Worm (Caenorhabditis elegans): Measurements from ENCODE around the gene tsp-5.
A peak's percentile ranks its signal among the peaks of the same experiment; 100 is the strongest.
"Not testable (repeated sequence)": the region's sequence is repeated elsewhere in the genome, so short reads cannot be mapped to it uniquely, and the experiment has no call there.

The tsp-5 gene

DNA sequence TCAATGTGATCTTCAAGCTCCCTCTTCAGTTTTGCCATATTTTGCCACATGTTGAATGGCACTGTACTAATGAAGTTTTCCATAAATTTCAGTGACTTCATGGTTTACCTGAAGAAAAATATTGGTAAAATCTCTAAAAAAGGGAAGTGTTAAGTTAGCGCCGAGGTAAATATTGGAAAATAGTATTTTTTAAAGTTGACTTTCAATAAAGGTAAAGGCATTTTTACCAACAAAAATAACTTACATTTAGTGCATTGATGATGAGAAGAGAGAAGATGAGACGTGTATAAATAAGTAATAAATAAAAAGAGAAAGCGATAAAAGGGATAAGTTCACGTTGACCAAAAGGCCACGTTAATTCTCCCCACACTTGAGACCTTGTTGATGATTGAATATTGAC is 13.4 kb downstream of the tsp-5 start, which contains the start of gene Y45F10B.8:
Gene Y45F10B.8 (minus strand): TSS at position 101 of the 400 bp plus-strand sequence.
- TF ChIP-seq nhr-25 (tag; optimal IDR thresholded peaks at IDR 0.05); unc-62 (GFP tag; optimal IDR thresholded peaks at IDR 0.05); ZK546.5 (tag; optimal IDR thresholded peaks at IDR 0.05): not testable (repeated sequence)

DNA sequence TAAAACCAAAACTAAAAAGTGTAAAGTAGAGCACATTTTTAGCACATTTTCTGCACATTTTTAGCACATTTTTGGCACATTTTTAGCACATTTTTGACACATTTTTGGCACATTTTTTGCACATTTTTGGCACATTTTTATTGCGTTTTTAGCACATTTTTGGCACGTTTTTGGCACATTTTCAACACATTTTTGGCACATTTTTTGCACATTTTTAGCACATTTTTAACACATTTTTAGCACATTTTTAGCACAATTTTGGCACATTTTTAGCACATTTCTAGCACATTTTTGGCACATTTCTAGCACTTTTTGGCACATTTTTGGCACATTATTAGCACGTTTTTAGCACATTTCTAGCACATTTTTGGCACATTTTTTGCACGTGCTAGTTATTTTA is 15.9 kb downstream of the tsp-5 start:
- TF ChIP-seq ceh-9 (tag; optimal IDR thresholded peaks at IDR 0.05) (no peak), fos-1 (tag; optimal IDR thresholded peaks at IDR 0.05) (no peak), daf-12 (tag; optimal IDR thresholded peaks at IDR 0.05) (no peak)

DNA sequence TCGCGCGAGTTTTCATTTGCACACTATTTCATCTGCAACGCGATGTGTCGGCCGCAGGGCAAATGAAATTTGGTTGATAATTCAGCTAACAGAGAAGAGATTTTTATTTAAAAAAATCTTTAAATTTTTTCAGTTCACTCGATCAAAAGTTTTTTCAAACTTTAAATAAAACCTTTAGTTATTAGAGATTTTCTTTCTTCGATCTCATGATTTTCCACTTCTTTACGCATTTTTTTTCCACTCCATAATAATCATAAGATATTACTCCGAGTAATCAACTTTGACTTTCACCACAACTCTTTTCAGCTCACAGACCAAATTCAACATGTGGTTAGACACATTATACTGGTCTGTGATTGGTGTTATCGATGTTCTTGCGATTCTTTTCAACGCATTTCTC is 16.8 kb downstream of the tsp-5 start, which contains the start of gene srd-10:
Gene srd-10 (plus strand): TSS at position 301 of the 400 bp plus-strand sequence.
- no peak for TF ChIP-seq nhr-25 (tag; optimal IDR thresholded peaks at IDR 0.05)
- TF ChIP-seq snpc-4 (tag; optimal IDR thresholded peaks at IDR 0.05), result no peak
- TF ChIP-seq nhr-11 (tag; optimal IDR thresholded peaks at IDR 0.05), result no peak
- no peak for TF ChIP-seq ama-1 (optimal IDR thresholded peaks at IDR 0.05)
- TF ChIP-seq mdl-1 (tag; optimal IDR thresholded peaks at IDR 0.05), result no peak
- no peak for TF ChIP-seq eor-1 (tag; optimal IDR thresholded peaks at IDR 0.05)

DNA sequence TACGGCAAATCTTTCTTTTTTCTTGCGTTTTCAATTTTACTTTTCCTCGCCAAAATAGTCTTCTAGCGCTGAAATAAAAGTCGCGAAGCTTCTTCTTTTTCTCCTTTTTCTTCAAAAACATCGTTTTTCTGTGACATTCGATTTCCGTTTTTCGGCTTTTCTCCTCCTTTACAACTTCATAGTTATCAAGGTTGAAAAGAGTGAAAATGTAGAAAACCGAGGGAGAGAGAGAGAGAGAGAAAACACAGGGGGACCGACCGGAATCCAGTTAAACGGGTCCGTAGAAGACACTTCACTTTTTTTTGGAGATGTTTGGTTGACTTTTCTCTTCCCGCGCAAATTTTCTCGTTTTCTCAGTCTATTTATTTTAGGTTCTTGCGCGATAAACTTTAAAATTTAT is 27.3 kb downstream of the tsp-5 start:
- TF ChIP-seq fkh-10 (GFP tag; optimal IDR thresholded peaks at IDR 0.05) (peak; percentile 56), nhr-237 (tag; optimal IDR thresholded peaks at IDR 0.05) (no peak), ceh-16 (tag; optimal IDR thresholded peaks at IDR 0.05) (no peak), ama-1 (optimal IDR thresholded peaks at IDR 0.05) (no peak), nfya-1 (tag; optimal IDR thresholded peaks at IDR 0.05; ENCODE audit: insufficient read depth) (no peak)

DNA sequence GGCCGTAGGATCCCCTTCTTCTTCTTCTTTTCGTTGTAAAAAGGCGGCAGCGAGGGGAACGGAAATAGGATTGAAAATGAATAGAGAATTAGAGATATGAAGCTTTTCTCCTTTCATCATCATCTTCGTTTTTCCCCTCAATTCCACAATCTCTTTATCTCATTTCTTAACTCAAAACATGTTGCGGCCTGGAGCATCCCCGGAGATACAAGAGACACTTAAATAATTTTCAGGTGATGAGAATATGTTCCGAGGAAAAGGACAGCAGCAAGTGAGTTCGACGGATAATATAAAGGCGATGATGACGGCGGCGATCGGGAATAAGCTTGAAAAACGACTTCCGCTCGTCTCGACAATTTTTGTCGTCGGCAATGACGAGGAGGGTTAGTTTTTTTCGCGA is 29.9 kb downstream of the tsp-5 start, which contains the start of the genes Y45F10B.13 and qui-1:
Gene Y45F10B.13 (minus strand): TSS at position 101 of the 400 bp plus-strand sequence.
Gene qui-1 (plus strand): TSS at position 233 of the 400 bp plus-strand sequence.
- TF ChIP-seq R02D3.7 (tag; optimal IDR thresholded peaks at IDR 0.05), result no peak
- TF ChIP-seq nhr-43 (tag; optimal IDR thresholded peaks at IDR 0.05; ENCODE audit: poor library complexity, severe bottlenecking), result no peak
- no peak for TF ChIP-seq unc-39 (tag; optimal IDR thresholded peaks at IDR 0.05)
- TF ChIP-seq pha-4 (tag; optimal IDR thresholded peaks at IDR 0.05), result no peak
- no peak for TF ChIP-seq eor-1 (tag; optimal IDR thresholded peaks at IDR 0.05)
- no peak for TF ChIP-seq nhr-23 (tag; optimal IDR thresholded peaks at IDR 0.05)
- no peak for TF ChIP-seq egl-5 (tag; optimal IDR thresholded peaks at IDR 0.05)
- TF ChIP-seq fkh-2 (tag; optimal IDR thresholded peaks at IDR 0.05), result no peak
- no peak for TF ChIP-seq nhr-67 (tag; optimal IDR thresholded peaks at IDR 0.05)
- no peak for TF ChIP-seq pqm-1 (tag; optimal IDR thresholded peaks at IDR 0.05)

DNA sequence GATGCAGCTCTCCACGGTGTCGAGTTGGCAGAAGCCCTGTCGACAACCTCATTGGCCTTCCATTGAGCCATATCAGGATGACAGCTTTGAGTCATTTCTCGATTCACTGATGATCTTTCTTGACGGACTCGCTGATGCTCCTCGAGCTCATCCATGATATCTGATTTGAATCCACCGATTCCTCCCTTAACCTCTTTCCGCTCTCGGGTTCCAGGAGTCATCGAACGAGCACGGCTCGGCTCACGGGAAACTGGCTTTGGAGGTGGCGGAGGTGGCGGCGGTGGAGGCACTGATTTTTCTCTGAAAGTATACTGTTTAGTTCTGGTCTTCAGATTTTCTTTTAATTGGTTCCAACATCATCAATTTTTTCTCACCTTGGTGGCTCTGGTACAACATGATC is 32.5 kb downstream of the tsp-5 start:
- TF ChIP-seq nfya-1 (tag; optimal IDR thresholded peaks at IDR 0.05; ENCODE audit: insufficient read depth) (no peak), R02D3.7 (tag; optimal IDR thresholded peaks at IDR 0.05) (no peak), pqm-1 (tag; optimal IDR thresholded peaks at IDR 0.05) (no peak), ceh-9 (tag; optimal IDR thresholded peaks at IDR 0.05) (no peak), hmg-11 (tag; optimal IDR thresholded peaks at IDR 0.05) (no peak), fkh-10 (GFP tag; optimal IDR thresholded peaks at IDR 0.05) (no peak), ama-1 (optimal IDR thresholded peaks at IDR 0.05) (no peak), unc-39 (tag; optimal IDR thresholded peaks at IDR 0.05) (no peak), elt-3 (tag; optimal IDR thresholded peaks at IDR 0.05) (no peak), ztf-11 (tag; optimal IDR thresholded peaks at IDR 0.05) (no peak), zag-1 (tag; optimal IDR thresholded peaks at IDR 0.05) (no peak)

DNA sequence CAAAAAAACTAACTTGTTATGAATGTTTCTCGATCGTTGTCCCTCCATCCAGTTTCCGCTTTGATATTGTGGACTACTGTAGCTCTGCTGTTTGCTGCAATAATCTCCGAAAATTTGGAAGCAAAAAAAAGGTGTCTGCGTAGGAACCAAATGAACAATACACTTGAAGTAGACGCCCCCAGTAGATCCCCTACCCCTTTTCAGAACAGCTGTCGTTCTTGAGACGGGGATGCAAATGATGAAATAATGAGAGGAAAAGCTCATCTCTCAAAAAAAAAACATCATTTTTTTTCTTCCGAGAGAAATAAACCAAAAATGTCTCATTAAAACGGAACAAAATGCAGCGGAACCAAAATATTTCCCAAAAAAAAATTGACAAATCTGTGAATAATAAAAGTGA is 34.2 kb downstream of the tsp-5 start:
- TF ChIP-seq ceh-16 (tag; optimal IDR thresholded peaks at IDR 0.05) (no peak), egl-5 (tag; optimal IDR thresholded peaks at IDR 0.05) (peak; percentile 9)

DNA sequence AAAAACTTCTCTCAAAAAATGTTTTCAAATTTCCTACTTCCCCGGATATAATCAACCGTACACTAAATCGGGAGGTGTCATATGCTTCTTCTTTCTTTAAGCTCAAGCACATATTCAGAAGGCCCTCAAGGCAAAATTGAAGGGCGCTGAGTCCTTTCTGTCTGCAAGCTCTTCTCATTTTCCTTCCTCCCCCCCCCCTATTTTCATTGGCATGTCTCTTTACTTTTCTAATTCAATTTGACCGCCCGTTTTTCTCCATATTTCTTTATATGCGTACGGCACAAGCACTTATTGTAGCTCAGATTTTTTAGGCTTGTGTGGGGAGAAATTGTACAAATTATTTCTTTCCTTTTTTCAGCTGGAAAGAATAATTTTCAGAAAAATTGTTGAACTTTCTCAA is 36.0 kb downstream of the tsp-5 start:
- no peak for TF ChIP-seq nhr-12 (tag; optimal IDR thresholded peaks at IDR 0.05)
- no peak for TF ChIP-seq nhr-28 (tag; optimal IDR thresholded peaks at IDR 0.05)
- TF ChIP-seq fkh-10 (GFP tag; optimal IDR thresholded peaks at IDR 0.05), result no peak
- no peak for TF ChIP-seq nhr-11 (tag; optimal IDR thresholded peaks at IDR 0.05)
- TF ChIP-seq tbx-2 (tag; optimal IDR thresholded peaks at IDR 0.05), result no peak
- no peak for TF ChIP-seq fkh-2 (tag; optimal IDR thresholded peaks at IDR 0.05)
- TF ChIP-seq nfya-1 (tag; optimal IDR thresholded peaks at IDR 0.05; ENCODE audit: insufficient read depth), result no peak
- TF ChIP-seq nhr-25 (tag; optimal IDR thresholded peaks at IDR 0.05), result no peak
- TF ChIP-seq ztf-11 (tag; optimal IDR thresholded peaks at IDR 0.05), result no peak
- TF ChIP-seq hmg-11 (tag; optimal IDR thresholded peaks at IDR 0.05), result no peak
- TF ChIP-seq mml-1 (tag; optimal IDR thresholded peaks at IDR 0.05), result no peak
- TF ChIP-seq sea-2 (GFP tag; optimal IDR thresholded peaks at IDR 0.05), result no peak
- no peak for TF ChIP-seq lin-15B (tag; optimal IDR thresholded peaks at IDR 0.05)
- no peak for TF ChIP-seq pha-4 (tag; optimal IDR thresholded peaks at IDR 0.05)
- no peak for TF ChIP-seq pqm-1 (tag; optimal IDR thresholded peaks at IDR 0.05)
- no peak for TF ChIP-seq nhr-67 (tag; optimal IDR thresholded peaks at IDR 0.05)
- TF ChIP-seq R02D3.7 (tag; optimal IDR thresholded peaks at IDR 0.05), result no peak
- no peak for TF ChIP-seq daf-12 (tag; optimal IDR thresholded peaks at IDR 0.05)
- TF ChIP-seq ceh-82 (tag; optimal IDR thresholded peaks at IDR 0.05), result no peak
- no peak for TF ChIP-seq nhr-23 (tag; optimal IDR thresholded peaks at IDR 0.05)
